Fruit fly (Drosophila melanogaster) whole organism, embryonic: ENCODE results near the gene CG15043.

Experiments
- Atf3 ChIP-seq: fragments of 200-800 bp; sonication (Bioruptor generic); optimal IDR thresholded peaks from 3 replicates; lab custom pipeline; 2016; ENCODE audit warnings: missing biosample characterization, missing genetic modification characterization
- Atf6 ChIP-seq: fragments of 200-800 bp; sonication (Bioruptor generic); IDR thresholded peaks from 2 replicates; pipeline ENCODE4 v1.3.6; 2022; ENCODE audit warnings: missing biosample characterization, missing genetic modification characterization
- BEAF-32 ChIP-seq: fragments of 200-800 bp; sonication (Bioruptor generic); optimal IDR thresholded peaks from 3 replicates; lab custom pipeline; 2017; ENCODE audit warnings: missing biosample characterization, missing genetic modification characterization, mild to moderate bottlenecking, moderate library complexity, missing genetic modification reagents
- CG13123 ChIP-seq: fragments of 200-800 bp; sonication (Bioruptor generic); optimal IDR thresholded peaks from 2 replicates; lab custom pipeline; 2016; ENCODE audit warnings: missing biosample characterization, missing genetic modification characterization
- CG13894 ChIP-seq: fragments of 200-800 bp; sonication (Bioruptor generic); optimal IDR thresholded peaks from 3 replicates; lab custom pipeline; 2018; ENCODE audit warnings: missing biosample characterization, mild to moderate bottlenecking, missing genetic modification characterization, moderate library complexity
- CG14667 ChIP-seq: fragments of 200-800 bp; sonication (Bioruptor generic); IDR thresholded peaks from 2 replicates; pipeline ENCODE4 v1.3.6; 2022; ENCODE audit warnings: missing biosample characterization, missing genetic modification characterization
- CG15011 ChIP-seq: fragments of 200-800 bp; sonication (Bioruptor generic); optimal IDR thresholded peaks from 3 replicates; lab custom pipeline; 2018; ENCODE audit warnings: missing biosample characterization, mild to moderate bottlenecking, missing genetic modification characterization
- CG17186 ChIP-seq: fragments of 200-800 bp; sonication (Bioruptor generic); optimal IDR thresholded peaks from 3 replicates; lab custom pipeline; 2017; ENCODE audit warnings: missing biosample characterization, missing genetic modification reagents, missing genetic modification characterization
- CG17568 ChIP-seq: fragments of 200-800 bp; sonication (Bioruptor generic); optimal IDR thresholded peaks from 2 replicates; lab custom pipeline; 2018; ENCODE audit warnings: missing biosample characterization, mild to moderate bottlenecking, missing genetic modification characterization, moderate library complexity
- CG17829 ChIP-seq: fragments of 200-800 bp; optimal IDR thresholded peaks from 2 replicates; lab custom pipeline; 2019; ENCODE audit warnings: missing biosample characterization, mild to moderate bottlenecking, missing genetic modification characterization, moderate library complexity
- CG1832 ChIP-seq: fragments of 200-800 bp; sonication (Bioruptor generic); optimal IDR thresholded peaks from 2 replicates; lab custom pipeline; 2017; ENCODE audit warnings: missing biosample characterization, mild to moderate bottlenecking, missing genetic modification characterization, inconsistent platforms
- CG18764 ChIP-seq: fragments of 200-800 bp; sonication (Bioruptor generic); optimal IDR thresholded peaks from 3 replicates; lab custom pipeline; 2016; ENCODE audit warnings: missing biosample characterization, missing genetic modification characterization
- CG32767 ChIP-seq: fragments of 200-800 bp; sonication (Bioruptor generic); IDR thresholded peaks from 2 replicates; pipeline ENCODE4 v1.3.6; 2022; ENCODE audit warnings: missing biosample characterization, missing genetic modification characterization
- CG42726 ChIP-seq: fragments of 200-800 bp; sonication (Bioruptor generic); IDR thresholded peaks from 2 replicates; pipeline ENCODE4 v1.3.6; 2022; ENCODE audit warnings: missing biosample characterization, missing genetic modification characterization; ENCODE audit not compliant: partially characterized antibody
- CG4820 ChIP-seq: fragments of 200-800 bp; sonication (Bioruptor generic); optimal IDR thresholded peaks from 3 replicates; lab custom pipeline; 2016; ENCODE audit warnings: missing biosample characterization, missing genetic modification characterization
- CG5953 ChIP-seq: fragments of 200-800 bp; sonication (Bioruptor generic); IDR thresholded peaks from 2 replicates; pipeline ENCODE4 v1.3.6; 2022; ENCODE audit warnings: missing biosample characterization, missing genetic modification characterization
- CG7372 ChIP-seq: fragments of 200-800 bp; sonication (Bioruptor generic); IDR thresholded peaks from 2 replicates; pipeline ENCODE4 v1.3.6; 2022; ENCODE audit warnings: missing biosample characterization, missing genetic modification characterization
- CG8290 ChIP-seq, 3 experiments: fragments of 200-800 bp; sonication (Bioruptor generic); optimal IDR thresholded peaks; 2 replicates each; lab custom pipeline; 2016 to 2019; ENCODE audit warnings: missing biosample characterization in 3 of 3, missing genetic modification characterization in 3 of 3, mild to moderate bottlenecking in 2 of 3, moderate library complexity in 1 of 3
- Camta ChIP-seq: fragments of 200-800 bp; sonication (Bioruptor generic); optimal IDR thresholded peaks from 2 replicates; lab custom pipeline; 2016; ENCODE audit warnings: missing biosample characterization, missing genetic modification characterization
- Dbx ChIP-seq: fragments of 200-800 bp; sonication (Bioruptor generic); IDR thresholded peaks from 3 replicates; pipeline ENCODE4 v1.3.6; 2022; ENCODE audit warnings: missing biosample characterization, missing genetic modification characterization
- Dek ChIP-seq: fragments of 200-800 bp; sonication (Bioruptor generic); optimal IDR thresholded peaks from 3 replicates; lab custom pipeline; 2019; ENCODE audit warnings: missing biosample characterization, mild to moderate bottlenecking, missing genetic modification characterization, moderate library complexity
- Dip2 ChIP-seq: fragments of 200-800 bp; sonication (Bioruptor generic); IDR thresholded peaks from 2 replicates; pipeline ENCODE4 v1.3.6; 2022; ENCODE audit warnings: missing biosample characterization, missing genetic modification characterization
- Dll ChIP-seq: fragments of 200-800 bp; sonication (Bioruptor generic); IDR thresholded peaks from 4 replicates; pipeline ENCODE4 v1.3.6; 2022; ENCODE audit warnings: missing biosample characterization, missing genetic modification characterization; ENCODE audit not compliant: partially characterized antibody
- Elba2 ChIP-seq: fragments of 200-800 bp; sonication (Bioruptor generic); optimal IDR thresholded peaks from 3 replicates; lab custom pipeline; 2016; ENCODE audit warnings: missing biosample characterization, missing genetic modification characterization
- Hr3 ChIP-seq: fragments of 200-800 bp; sonication (Bioruptor generic); optimal IDR thresholded peaks from 3 replicates; lab custom pipeline; 2016; ENCODE audit warnings: missing biosample characterization, missing genetic modification characterization
- MTF-1 ChIP-seq: fragments of 200-800 bp; sonication (Bioruptor generic); optimal IDR thresholded peaks from 2 replicates; lab custom pipeline; 2018; ENCODE audit warnings: missing biosample characterization, mild to moderate bottlenecking, missing genetic modification characterization, borderline replicate concordance
- Mad ChIP-seq: fragments of 200-800 bp; sonication (Bioruptor generic); optimal IDR thresholded peaks from 2 replicates; lab custom pipeline; 2016; ENCODE audit warnings: missing biosample characterization, missing genetic modification characterization
- Nf-YC ChIP-seq: fragments of 200-800 bp; optimal IDR thresholded peaks from 3 replicates; lab custom pipeline; 2019; ENCODE audit warnings: missing biosample characterization, mild to moderate bottlenecking, missing genetic modification characterization, moderate library complexity
- Rx ChIP-seq: fragments of 200-800 bp; sonication (Bioruptor generic); IDR thresholded peaks from 2 replicates; pipeline ENCODE4 v1.3.6; 2022; ENCODE audit warnings: missing biosample characterization, missing genetic modification characterization
- Six4 ChIP-seq: fragments of 200-800 bp; sonication (Bioruptor generic); optimal IDR thresholded peaks from 2 replicates; lab custom pipeline; 2016; ENCODE audit warnings: missing biosample characterization, missing genetic modification characterization
- Spps ChIP-seq: fragments of 200-800 bp; sonication (Bioruptor generic); optimal IDR thresholded peaks from 2 replicates; lab custom pipeline; 2018; ENCODE audit warnings: missing biosample characterization, mild to moderate bottlenecking, missing genetic modification characterization
- Tbp ChIP-seq: fragments of >200 bp; optimal IDR thresholded peaks from 2 replicates; lab custom pipeline; 2018; ENCODE audit warnings: missing biosample characterization, missing genetic modification characterization
- ab ChIP-seq: fragments of 200-800 bp; sonication (Bioruptor generic); optimal IDR thresholded peaks from 2 replicates; lab custom pipeline; 2016; ENCODE audit warnings: missing biosample characterization, missing genetic modification characterization
- chif ChIP-seq, 2 experiments: fragments of 200-800 bp; sonication (Bioruptor generic); optimal IDR thresholded peaks; 3 replicates each; lab custom pipeline; 2016; ENCODE audit warnings: missing biosample characterization in 2 of 2, missing genetic modification characterization in 2 of 2
- chn ChIP-seq: fragments of 200-800 bp; sonication (Bioruptor generic); optimal IDR thresholded peaks from 2 replicates; lab custom pipeline; 2016; ENCODE audit warnings: missing biosample characterization, missing genetic modification characterization
- croc ChIP-seq: fragments of 200-800 bp; sonication (Bioruptor generic); conservative IDR thresholded peaks from 3 replicates; pipeline ENCODE4 v1.3.6; 2022; ENCODE audit warnings: missing biosample characterization, missing genetic modification characterization
- crol ChIP-seq: fragments of 200-800 bp; sonication (Bioruptor generic); IDR thresholded peaks from 2 replicates; pipeline ENCODE4 v1.3.6; 2022; ENCODE audit warnings: missing biosample characterization, missing genetic modification characterization
- dm ChIP-seq: fragments of 200-800 bp; sonication (Bioruptor generic); optimal IDR thresholded peaks from 3 replicates; lab custom pipeline; 2016; ENCODE audit warnings: missing biosample characterization, missing genetic modification characterization
- en ChIP-seq: fragments of 200-800 bp; sonication (Bioruptor generic); optimal IDR thresholded peaks from 2 replicates; lab custom pipeline; 2016; ENCODE audit warnings: missing biosample characterization, missing genetic modification characterization
- exex ChIP-seq: fragments of 200-800 bp; sonication (Bioruptor generic); optimal IDR thresholded peaks from 4 replicates; lab custom pipeline; 2018; ENCODE audit warnings: missing biosample characterization, mild to moderate bottlenecking, missing genetic modification characterization, moderate library complexity
- h ChIP-seq: fragments of >200 bp; optimal IDR thresholded peaks from 2 replicates; lab custom pipeline; 2017
- jigr1 ChIP-seq: fragments of 200-800 bp; sonication (Bioruptor generic); IDR thresholded peaks from 3 replicates; pipeline ENCODE4 v1.3.6; 2022; ENCODE audit warnings: missing biosample characterization, missing genetic modification characterization
- lov ChIP-seq, 2 experiments: fragments of 200-800 bp in 1 of 2; fragments of >200 bp in 1 of 2; sonication (Bioruptor generic) in 1 of 2; IDR thresholded peaks in 1 of 2; optimal IDR thresholded peaks in 1 of 2; 2 replicates in 1 of 2; 3 replicates in 1 of 2; pipeline versions ENCODE4 v1.3.6 to Lab custom; 2017 to 2022; ENCODE audit warnings: missing biosample characterization in 1 of 2, missing genetic modification characterization in 1 of 2
- mam ChIP-seq: fragments of 200-800 bp; sonication (Bioruptor generic); optimal IDR thresholded peaks from 3 replicates; lab custom pipeline; 2016; ENCODE audit warnings: missing biosample characterization, missing genetic modification characterization
- mld ChIP-seq: fragments of 200-800 bp; sonication (Bioruptor generic); IDR thresholded peaks from 3 replicates; pipeline ENCODE4 v1.3.6; 2022; ENCODE audit warnings: missing biosample characterization, missing genetic modification characterization; ENCODE audit not compliant: partially characterized antibody
- phol ChIP-seq: fragments of 200-800 bp; sonication (Bioruptor generic); optimal IDR thresholded peaks from 3 replicates; lab custom pipeline; 2018; ENCODE audit warnings: missing biosample characterization, mild to moderate bottlenecking, missing genetic modification characterization, moderate library complexity
- row ChIP-seq: fragments of 200-800 bp; sonication (Bioruptor generic); IDR thresholded peaks from 3 replicates; pipeline ENCODE4 v1.3.6; 2022; ENCODE audit warnings: missing biosample characterization, missing genetic modification characterization
- sim ChIP-seq: fragments of 200-800 bp; sonication (Bioruptor generic); IDR thresholded peaks from 2 replicates; pipeline ENCODE4 v1.3.6; 2022; ENCODE audit warnings: missing biosample characterization, missing genetic modification characterization
- so ChIP-seq: fragments of 200-800 bp; sonication (Bioruptor generic); IDR thresholded peaks from 3 replicates; pipeline ENCODE4 v1.3.6; 2022; ENCODE audit warnings: missing biosample characterization, missing genetic modification characterization
- tll ChIP-seq, 2 experiments: fragments of 200-800 bp in 1 of 2; fragments of >200 bp in 1 of 2; sonication (Bioruptor generic) in 1 of 2; optimal IDR thresholded peaks; 2 replicates each; lab custom pipeline; 2017 to 2019; ENCODE audit warnings: missing biosample characterization in 2 of 2, missing genetic modification characterization in 2 of 2, mild to moderate bottlenecking in 1 of 2, moderate library complexity in 1 of 2
- zen ChIP-seq: fragments of 200-800 bp; sonication (Bioruptor generic); optimal IDR thresholded peaks from 3 replicates; lab custom pipeline; 2018; ENCODE audit warnings: missing biosample characterization, mild to moderate bottlenecking, missing genetic modification characterization, moderate library complexity

The CG15043 gene

DNA sequence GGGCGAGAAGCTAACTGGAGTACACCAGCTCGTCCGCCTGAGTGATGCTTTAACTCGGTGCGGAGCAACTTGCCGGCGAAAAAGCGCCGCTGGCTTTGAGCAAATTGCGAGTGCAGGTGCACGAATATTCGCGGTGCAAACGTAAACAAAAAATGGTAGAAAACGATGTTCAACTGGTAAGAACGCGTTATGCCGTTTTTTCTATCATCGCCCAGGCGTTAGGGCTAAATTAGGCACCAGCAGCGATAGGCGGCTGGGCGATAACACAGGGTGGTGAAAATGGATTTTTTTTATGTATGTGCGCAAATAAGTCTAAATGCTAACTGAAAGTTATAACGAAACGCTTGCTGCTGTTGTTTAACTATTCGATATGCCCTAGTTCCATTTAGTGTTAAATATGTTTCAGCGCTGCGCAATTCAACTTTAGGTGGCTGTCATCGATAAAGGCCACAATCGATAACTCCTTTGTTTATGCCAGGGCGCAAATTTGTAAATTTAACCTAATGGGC lies 5.8 kb upstream of the CG15043 start, which contains the start of the genes Pgant7 and Xrcc2 (continued):
- TF ChIP-seq Camta = no peak
- TF ChIP-seq BEAF-32 (GFP tag; lab: Kevin White, UChicago) = peak; percentile 83
- peak; percentile 39 for TF ChIP-seq phol (tag; lab: Kevin White, UChicago)
- no peak for TF ChIP-seq CG13123 (GFP tag; lab: Kevin White, UChicago)
- TF ChIP-seq Mad (GFP tag; lab: Kevin White, UChicago) = no peak
- TF ChIP-seq chif (GFP tag; optimal IDR thresholded peaks at IDR 0.05; lab: Kevin White, UChicago) = no peak
- TF ChIP-seq Atf6 (GFP tag; lab: Robert Waterston, UW) = no peak
- TF ChIP-seq Dek (tag; lab: Kevin White, UChicago) = no peak
- no peak for TF ChIP-seq Dbx (GFP tag; lab: Robert Waterston, UW)
- TF ChIP-seq Atf3 (GFP tag; lab: Kevin White, UChicago) = no peak
- TF ChIP-seq Six4 (GFP tag; lab: Kevin White, UChicago) = no peak
- TF ChIP-seq CG14667 = no peak
- no peak for TF ChIP-seq en (GFP tag; lab: Kevin White, UChicago)
- TF ChIP-seq Nf-YC (tag; lab: Kevin White, UChicago) = no peak
- TF ChIP-seq CG1832 (GFP tag; lab: Kevin White, UChicago) = no peak
- TF ChIP-seq mld = peak; percentile 48; the same call in 1 of the 3 replicates
- no peak for TF ChIP-seq CG5953 (GFP tag; lab: Robert Waterston, UW)
- TF ChIP-seq mam = no peak
- no peak for TF ChIP-seq CG15011 (GFP tag; lab: Kevin White, UChicago)
- TF ChIP-seq Tbp = no peak
- TF ChIP-seq sim (GFP tag; lab: Robert Waterston, UW) = no peak
- no peak for TF ChIP-seq CG8290 (GFP tag; optimal IDR thresholded peaks at IDR 0.05; lab: Kevin White, UChicago)
- TF ChIP-seq CG8290 (tag; optimal IDR thresholded peaks at IDR 0.05; lab: Kevin White, UChicago) = no peak
- no peak for TF ChIP-seq Hr3 (GFP tag; lab: Kevin White, UChicago)
- TF ChIP-seq lov (optimal IDR thresholded peaks at IDR 0.05; lab: Kevin White, UChicago) = no peak
- no peak for TF ChIP-seq lov (GFP tag; IDR thresholded peaks at IDR 0.05; lab: Robert Waterston, UW)
- TF ChIP-seq dm (GFP tag; lab: Kevin White, UChicago) = no peak
- TF ChIP-seq CG13894 = no peak
- TF ChIP-seq CG32767 (GFP tag; lab: Robert Waterston, UW) = no peak
- TF ChIP-seq Spps (tag; lab: Kevin White, UChicago) = no peak
- TF ChIP-seq Dip2 (GFP tag; lab: Robert Waterston, UW) = no peak
- TF ChIP-seq crol (GFP tag; lab: Robert Waterston, UW) = no peak
- TF ChIP-seq CG4820 = no peak
- TF ChIP-seq jigr1 (GFP tag; lab: Robert Waterston, UW) = no peak
- TF ChIP-seq Dll = peak; percentile 86
- TF ChIP-seq CG17568 (GFP tag; lab: Kevin White, UChicago) = no peak
- TF ChIP-seq chn = no peak
- no peak for TF ChIP-seq so
- no peak for TF ChIP-seq tll (GFP tag; optimal IDR thresholded peaks at IDR 0.05; lab: Kevin White, UChicago)
- no peak for TF ChIP-seq zen (tag; lab: Kevin White, UChicago)
- no peak for TF ChIP-seq h (lab: Kevin White, UChicago)
- 0 out of 3 replicates have a peak, but pooled peaks have one; percentile 26 for TF ChIP-seq row (GFP tag; lab: Robert Waterston, UW)
- no peak for TF ChIP-seq CG7372 (GFP tag; lab: Robert Waterston, UW)
- TF ChIP-seq MTF-1 (GFP tag; lab: Kevin White, UChicago) = no peak
- TF ChIP-seq CG18764 (GFP tag; lab: Kevin White, UChicago) = no peak
- no peak for TF ChIP-seq Rx (GFP tag; lab: Robert Waterston, UW)
- TF ChIP-seq CG17186 (GFP tag; lab: Kevin White, UChicago) = peak; percentile 92
- peak; percentile 20 for TF ChIP-seq CG17829 (tag; lab: Kevin White, UChicago)
- no peak for TF ChIP-seq croc (GFP tag; lab: Robert Waterston, UW)
- no peak for TF ChIP-seq ab (GFP tag; lab: Kevin White, UChicago)
- no peak for TF ChIP-seq CG42726
- TF ChIP-seq exex (tag; lab: Kevin White, UChicago) = no peak
- TF ChIP-seq Elba2 (GFP tag; lab: Kevin White, UChicago) = no peak
